Fruit fly (Drosophila melanogaster): ENCODE data around the gene CG46244.
A peak's percentile ranks its signal among the peaks of the same experiment; 100 is the strongest.

The CG46244 gene

dm6 chr2L:19606318-19606717 is at the start of gene CG46244:
CG46244 (plus strand) TSS chr2L:19606569.
- TF ChIP-seq CG12605 (GFP tag; IDR thresholded peaks at IDR 0.05) (no peak), CG8159 (tag; optimal IDR thresholded peaks at IDR 0.05) (no peak), rn (GFP tag; IDR thresholded peaks at IDR 0.05) (no peak), CG8301 (tag; optimal IDR thresholded peaks at IDR 0.05) (no peak), Pif1B (GFP tag; optimal IDR thresholded peaks at IDR 0.05) (no peak), Pif1A (GFP tag; optimal IDR thresholded peaks at IDR 0.05) (no peak), CG17806 (tag; optimal IDR thresholded peaks at IDR 0.05) (no peak), Ets98B (GFP tag; IDR thresholded peaks at IDR 0.05) (no peak), CG4496 (GFP tag; IDR thresholded peaks at IDR 0.05) (no peak), CG32121 (GFP tag; IDR thresholded peaks at IDR 0.05) (no peak), Snoo (tag; optimal IDR thresholded peaks at IDR 0.05) (no peak), CG10348 (GFP tag; IDR thresholded peaks at IDR 0.05) (no peak), CG15710 (tag; optimal IDR thresholded peaks at IDR 0.05) (no peak), D1 (tag; optimal IDR thresholded peaks at IDR 0.05) (no peak), CG13204 (GFP tag; optimal IDR thresholded peaks at IDR 0.05) (no peak), fd96Ca (GFP tag; IDR thresholded peaks at IDR 0.05) (no peak), gl (tag; optimal IDR thresholded peaks at IDR 0.05) (no peak)

- TF ChIP-seq D1 (tag; optimal IDR thresholded peaks at IDR 0.05) (no peak), CG32121 (GFP tag; IDR thresholded peaks at IDR 0.05) (no peak), CG8159 (tag; optimal IDR thresholded peaks at IDR 0.05) (no peak), Pif1B (GFP tag; optimal IDR thresholded peaks at IDR 0.05) (no peak), fd96Ca (GFP tag; IDR thresholded peaks at IDR 0.05) (no peak), CG9948 (tag; optimal IDR thresholded peaks at IDR 0.05) (no peak), Pif1A (GFP tag; optimal IDR thresholded peaks at IDR 0.05) (no peak), CG14655 (GFP tag; optimal IDR thresholded peaks at IDR 0.05) (no peak), rn (GFP tag; IDR thresholded peaks at IDR 0.05) (no peak), EcR (GFP tag; optimal IDR thresholded peaks at IDR 0.05) (no peak), Snoo (tag; optimal IDR thresholded peaks at IDR 0.05) (no peak), CG8301 (tag; optimal IDR thresholded peaks at IDR 0.05) (no peak), CG13204 (GFP tag; optimal IDR thresholded peaks at IDR 0.05) (no peak), CG12605 (GFP tag; IDR thresholded peaks at IDR 0.05) (no peak), CG15710 (tag; optimal IDR thresholded peaks at IDR 0.05) (no peak), CG17806 (tag; optimal IDR thresholded peaks at IDR 0.05) (no peak), CG34367 (tag; optimal IDR thresholded peaks at IDR 0.05) (no peak)
Observed at dm6 chr2L:19563029-19563980, 43.1 kb upstream of the CG46244 start, which contains the start of gene CG13078. CG13078 (plus strand) TSS chr2L:19563930.

dm6 chr2L:19565233-19565898 is 41.0 kb upstream of the CG46244 start, which contains the start of gene CG13077:
CG13077 (plus strand) TSS chr2L:19565863.
- no peak for TF ChIP-seq CG12605 (GFP tag; IDR thresholded peaks at IDR 0.05)
- TF ChIP-seq gl (tag; optimal IDR thresholded peaks at IDR 0.05), result peak; percentile 63

- TF ChIP-seq CG32121 (GFP tag; IDR thresholded peaks at IDR 0.05), result no peak
- TF ChIP-seq Snoo (tag; optimal IDR thresholded peaks at IDR 0.05), result no peak
- no peak for TF ChIP-seq EcR (GFP tag; optimal IDR thresholded peaks at IDR 0.05)
- no peak for TF ChIP-seq Ets98B (GFP tag; IDR thresholded peaks at IDR 0.05)
- no peak for TF ChIP-seq gl (tag; optimal IDR thresholded peaks at IDR 0.05)
- TF ChIP-seq rn (GFP tag; IDR thresholded peaks at IDR 0.05), result no peak
- TF ChIP-seq Pif1B (GFP tag; optimal IDR thresholded peaks at IDR 0.05), result no peak
- no peak for TF ChIP-seq CG34367 (tag; optimal IDR thresholded peaks at IDR 0.05)
- no peak for TF ChIP-seq fd96Ca (GFP tag; IDR thresholded peaks at IDR 0.05)
Observed at dm6 chr2L:19567305-19567898, 39.0 kb upstream of the CG46244 start.

dm6 chr2L:19570806-19571254 is 35.5 kb upstream of the CG46244 start:
- peak; percentile 37 for TF ChIP-seq CG8301 (tag; optimal IDR thresholded peaks at IDR 0.05)
- TF ChIP-seq Pif1A (GFP tag; optimal IDR thresholded peaks at IDR 0.05), result peak; percentile 42
- peak; percentile 49 for TF ChIP-seq CG32121 (GFP tag; IDR thresholded peaks at IDR 0.05)
- no peak for TF ChIP-seq CG12605 (GFP tag; IDR thresholded peaks at IDR 0.05)
- TF ChIP-seq fd96Ca (GFP tag; IDR thresholded peaks at IDR 0.05), result 0 out of 3 replicates have a peak, but pooled peaks have one; percentile 43
- no peak for TF ChIP-seq CG9948 (tag; optimal IDR thresholded peaks at IDR 0.05)
- no peak for TF ChIP-seq CG34367 (tag; optimal IDR thresholded peaks at IDR 0.05)
- TF ChIP-seq Snoo (tag; optimal IDR thresholded peaks at IDR 0.05), result peak; percentile 1
- no peak for TF ChIP-seq EcR (GFP tag; optimal IDR thresholded peaks at IDR 0.05)
- no peak for TF ChIP-seq rn (GFP tag; IDR thresholded peaks at IDR 0.05)
- TF ChIP-seq CG8159 (tag; optimal IDR thresholded peaks at IDR 0.05), result peak; percentile 25
- peak; percentile 25 for TF ChIP-seq Ets98B (GFP tag; IDR thresholded peaks at IDR 0.05)
- TF ChIP-seq CG17806 (tag; optimal IDR thresholded peaks at IDR 0.05), result no peak
- no peak for TF ChIP-seq Pif1B (GFP tag; optimal IDR thresholded peaks at IDR 0.05)
- no peak for TF ChIP-seq D1 (tag; optimal IDR thresholded peaks at IDR 0.05)
- TF ChIP-seq CG14655 (GFP tag; optimal IDR thresholded peaks at IDR 0.05), result peak; percentile 61
- TF ChIP-seq CG15710 (tag; optimal IDR thresholded peaks at IDR 0.05), result no peak
- TF ChIP-seq CG4496 (GFP tag; IDR thresholded peaks at IDR 0.05), result peak; percentile 81

All from whole organism, pupa.